Fruit fly (Drosophila melanogaster): Measurements from ENCODE around the gene Nnf1b.

The Nnf1b gene

dm6 chr2L:849138-849744 is 38.9 kb downstream of the Nnf1b start:
- TF ChIP-seq so (GFP tag; IDR thresholded peaks at IDR 0.05): no peak
- peak; percentile 9 for TF ChIP-seq sens (GFP tag)

- TF ChIP-seq Dp (GFP tag; optimal IDR thresholded peaks at IDR 0.05) (no peak), D (optimal IDR thresholded peaks at IDR 0.05) (peak; percentile 57), D (GFP tag; optimal IDR thresholded peaks at IDR 0.05) (no peak), CG4360 (GFP tag; IDR thresholded peaks at IDR 0.05) (peak; percentile 80), ci (GFP tag; IDR thresholded peaks at IDR 0.05) (peak; percentile 47; the same call in 1 of the 3 replicates), ftz-f1 (GFP tag; optimal IDR thresholded peaks at IDR 0.05) (no peak), lov (optimal IDR thresholded peaks at IDR 0.05) (no peak), lov (GFP tag; IDR thresholded peaks at IDR 0.05) (0 out of 3 replicates have a peak, but pooled peaks have one; percentile 11), CG10321 (GFP tag; IDR thresholded peaks at IDR 0.05) (0 out of 2 replicates have a peak, but pooled peaks have one; percentile 34), CG15479 (GFP tag; optimal IDR thresholded peaks at IDR 0.05) (peak; percentile 86), twi (tag; optimal IDR thresholded peaks at IDR 0.05) (peak; percentile 21), ap (GFP tag; IDR thresholded peaks at IDR 0.05) (no peak), TFAM (GFP tag; optimal IDR thresholded peaks at IDR 0.05) (no peak), crol (GFP tag; IDR thresholded peaks at IDR 0.05) (peak; percentile 76), bbx (GFP tag; IDR thresholded peaks at IDR 0.05; ENCODE audit: partially characterized antibody) (0 out of 2 replicates have a peak, but pooled peaks have one; percentile 22), hb (GFP tag; IDR thresholded peaks at IDR 0.05; ENCODE audit: partially characterized antibody) (0 out of 3 replicates have a peak, but pooled peaks have one; percentile 8), CG32532 (GFP tag; IDR thresholded peaks at IDR 0.05) (no peak), HmgD (GFP tag; optimal IDR thresholded peaks at IDR 0.05) (peak; percentile 23), sens (GFP tag) (peak; percentile 59), hbn (GFP tag; IDR thresholded peaks at IDR 0.05; ENCODE audit: partially characterized antibody) (0 out of 2 replicates have a peak, but pooled peaks have one; percentile 22), gem (tag; optimal IDR thresholded peaks at IDR 0.05) (no peak), CG7963 (GFP tag; IDR thresholded peaks at IDR 0.05; ENCODE audit: partially characterized antibody) (no peak), chn (GFP tag; optimal IDR thresholded peaks at IDR 0.05) (peak; percentile 6), zfh1 (GFP tag; IDR thresholded peaks at IDR 0.05) (peak; percentile 24; the same call in 1 of the 3 replicates), CG1832 (GFP tag; optimal IDR thresholded peaks at IDR 0.05) (peak; percentile 47), CG11456 (GFP tag; IDR thresholded peaks at IDR 0.05) (0 out of 3 replicates have a peak, but pooled peaks have one; percentile 18), CG2202 (tag; optimal IDR thresholded peaks at IDR 0.05) (no peak), her (GFP tag; optimal IDR thresholded peaks at IDR 0.05) (no peak), aop (GFP tag; IDR thresholded peaks at IDR 0.05) (0 out of 2 replicates have a peak, but pooled peaks have one; percentile 5), Med (GFP tag) (peak; percentile 62), zen (tag; optimal IDR thresholded peaks at IDR 0.05) (peak; percentile 79), Xrp1 (GFP tag; IDR thresholded peaks at IDR 0.05) (no peak), tll (GFP tag; optimal IDR thresholded peaks at IDR 0.05) (peak in 1 of 2 experiments; percentile 55), Rfx (GFP tag; IDR thresholded peaks at IDR 0.05) (0 out of 2 replicates have a peak, but pooled peaks have one; percentile 13), lmd (GFP tag; IDR thresholded peaks at IDR 0.05) (no peak), chm (GFP tag; IDR thresholded peaks at IDR 0.05) (0 out of 2 replicates have a peak, but pooled peaks have one; percentile 19), B-H2 (GFP tag; optimal IDR thresholded peaks at IDR 0.05) (no peak), Abd-B (GFP tag; optimal IDR thresholded peaks at IDR 0.05) (no peak), CG12769 (tag; optimal IDR thresholded peaks at IDR 0.05) (no peak), so (GFP tag; IDR thresholded peaks at IDR 0.05) (0 out of 3 replicates have a peak, but pooled peaks have one; percentile 20)
Observed at dm6 chr2L:849787-850512, 39.6 kb downstream of the Nnf1b start.

Measured in whole organism, embryonic.